Worm (Caenorhabditis elegans): ENCODE results near the gene T04H1.5.

Gene T04H1.5

ce11 chrV:12235502-12235901, 15.6 kb upstream of the T04H1.5 start:
- peak; percentile 29 for TF ChIP-seq egl-5 (tag; optimal IDR thresholded peaks at IDR 0.05)
- TF ChIP-seq nfya-1 (tag; optimal IDR thresholded peaks at IDR 0.05; ENCODE audit: insufficient read depth) = peak; percentile 45
- TF ChIP-seq eor-1 (tag; optimal IDR thresholded peaks at IDR 0.05) = no peak
- peak; percentile 9 for TF ChIP-seq lin-39 (tag; optimal IDR thresholded peaks at IDR 0.05)

DNA sequence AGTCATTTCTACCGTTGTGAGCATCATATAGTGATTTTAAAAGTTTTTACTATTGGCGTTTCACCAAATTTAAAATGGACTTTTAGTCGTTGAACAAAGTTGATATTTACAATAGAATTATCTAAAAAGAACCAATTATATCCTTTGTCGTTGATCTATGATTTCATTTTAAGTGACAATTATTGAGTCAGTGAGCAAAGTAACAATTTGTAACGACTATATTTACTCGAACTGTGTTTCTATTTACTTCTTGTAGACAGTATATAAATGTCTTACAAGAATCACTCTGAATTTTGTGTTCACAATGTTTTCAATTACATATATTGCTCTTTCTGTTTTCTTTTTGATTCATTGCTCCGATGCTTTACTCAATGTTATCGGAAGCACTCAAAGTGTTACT, 10.0 kb upstream of the T04H1.5 start, which contains the start of gene ttr-22:
TSS of gene ttr-22 (plus strand) at position 301 of the 400 bp plus-strand sequence.
- TF ChIP-seq nhr-43 (tag; optimal IDR thresholded peaks at IDR 0.05; ENCODE audit: poor library complexity, severe bottlenecking) = no peak
- TF ChIP-seq elt-3 (tag; optimal IDR thresholded peaks at IDR 0.05) = no peak
- TF ChIP-seq nhr-77 (tag; optimal IDR thresholded peaks at IDR 0.05) = no peak
- no peak for TF ChIP-seq egl-5 (tag; optimal IDR thresholded peaks at IDR 0.05)
- TF ChIP-seq elt-2 (tag; optimal IDR thresholded peaks at IDR 0.05) = no peak
- TF ChIP-seq ceh-9 (tag; optimal IDR thresholded peaks at IDR 0.05) = no peak
- TF ChIP-seq pqm-1 (tag; optimal IDR thresholded peaks at IDR 0.05) = no peak
- TF ChIP-seq ceh-16 (tag; optimal IDR thresholded peaks at IDR 0.05) = no peak
- no peak for TF ChIP-seq nhr-28 (tag; optimal IDR thresholded peaks at IDR 0.05)
- no peak for TF ChIP-seq fos-1 (tag; optimal IDR thresholded peaks at IDR 0.05)
- no peak for TF ChIP-seq ZK546.5 (tag; optimal IDR thresholded peaks at IDR 0.05)
- no peak for TF ChIP-seq jun-1 (tag; optimal IDR thresholded peaks at IDR 0.05)
- no peak for TF ChIP-seq mml-1 (tag; optimal IDR thresholded peaks at IDR 0.05)
- TF ChIP-seq unc-39 (tag; optimal IDR thresholded peaks at IDR 0.05) = no peak
- no peak for TF ChIP-seq R02D3.7 (tag; optimal IDR thresholded peaks at IDR 0.05)

DNA sequence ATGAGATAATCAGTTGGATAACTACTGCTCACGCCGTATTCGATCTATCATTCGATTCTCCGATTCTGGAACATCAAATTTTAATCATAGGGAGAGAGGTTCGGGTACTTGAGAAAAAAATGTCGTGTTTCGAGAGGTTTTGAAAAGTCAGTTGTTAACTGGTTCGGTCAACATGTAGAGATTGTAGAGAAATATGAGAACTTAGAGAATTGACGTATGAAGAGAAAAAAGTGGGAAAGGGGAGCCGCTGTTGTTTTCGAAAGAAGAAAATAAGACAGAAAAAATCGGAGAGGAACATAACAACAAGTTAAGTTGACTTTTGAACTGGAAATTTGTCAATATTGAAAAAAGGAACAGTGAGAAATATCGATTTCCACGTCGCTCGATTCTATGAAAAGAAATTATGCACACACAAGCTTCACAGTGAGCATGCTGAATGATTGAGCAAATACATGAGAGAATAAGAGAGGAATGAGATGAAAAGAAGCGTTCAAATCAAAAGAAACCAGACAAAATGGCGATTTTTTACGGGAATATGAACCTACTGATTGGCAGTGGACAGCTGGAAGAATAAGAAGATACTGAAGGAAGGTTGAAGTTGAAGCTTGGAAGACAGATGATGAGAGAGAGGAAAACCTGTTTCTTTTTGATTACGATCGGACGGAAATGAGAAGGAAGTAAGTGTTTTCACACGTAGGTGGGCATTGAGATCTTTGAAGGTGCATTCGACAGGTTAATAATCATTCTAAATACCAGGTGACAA, 6.0 kb upstream of the T04H1.5 start, which contains the start of the genes T04H1.13, slfl-5 and rad-50:
TSS of gene T04H1.13 (minus strand) at position 51 of the 763 bp plus-strand sequence.
TSS of gene slfl-5 (minus strand) at position 65 of the 763 bp plus-strand sequence.
TSS of gene rad-50 (plus strand) at position 667 of the 763 bp plus-strand sequence.
- no peak for TF ChIP-seq elt-2 (tag; optimal IDR thresholded peaks at IDR 0.05)
- TF ChIP-seq zag-1 (tag; optimal IDR thresholded peaks at IDR 0.05) = no peak
- TF ChIP-seq snpc-4 (tag; optimal IDR thresholded peaks at IDR 0.05) = peak; percentile 9
- peak; percentile 20 for TF ChIP-seq nhr-23 (tag; optimal IDR thresholded peaks at IDR 0.05)
- no peak for TF ChIP-seq nhr-28 (tag; optimal IDR thresholded peaks at IDR 0.05)
- no peak for TF ChIP-seq jun-1 (tag; optimal IDR thresholded peaks at IDR 0.05)
- peak; percentile 96 for TF ChIP-seq pha-4 (tag; optimal IDR thresholded peaks at IDR 0.05)
- no peak for TF ChIP-seq hmg-11 (tag; optimal IDR thresholded peaks at IDR 0.05)

ce11 chrV:12245777-12246452, 5.2 kb upstream of the T04H1.5 start:
- TF ChIP-seq elt-2 (tag; optimal IDR thresholded peaks at IDR 0.05) = peak; percentile 63
- peak; percentile 19 for TF ChIP-seq lin-15B (tag; optimal IDR thresholded peaks at IDR 0.05)
- TF ChIP-seq sea-2 (GFP tag; optimal IDR thresholded peaks at IDR 0.05) = no peak
- no peak for TF ChIP-seq elt-1 (tag; optimal IDR thresholded peaks at IDR 0.05)
- no peak for TF ChIP-seq hmg-11 (tag; optimal IDR thresholded peaks at IDR 0.05)
- TF ChIP-seq pha-4 (tag; optimal IDR thresholded peaks at IDR 0.05) = peak; percentile 23
- no peak for TF ChIP-seq nhr-237 (tag; optimal IDR thresholded peaks at IDR 0.05)
- no peak for TF ChIP-seq elt-3 (tag; optimal IDR thresholded peaks at IDR 0.05)
- no peak for TF ChIP-seq lin-39 (tag; optimal IDR thresholded peaks at IDR 0.05)
- TF ChIP-seq lsy-12 (tag; optimal IDR thresholded peaks at IDR 0.05) = no peak
- no peak for TF ChIP-seq ceh-16 (tag; optimal IDR thresholded peaks at IDR 0.05)

- TF ChIP-seq nhr-77 (tag; optimal IDR thresholded peaks at IDR 0.05) (no peak), nhr-237 (tag; optimal IDR thresholded peaks at IDR 0.05) (no peak), zag-1 (tag; optimal IDR thresholded peaks at IDR 0.05) (no peak), pha-4 (tag; optimal IDR thresholded peaks at IDR 0.05) (no peak), nhr-28 (tag; optimal IDR thresholded peaks at IDR 0.05) (no peak), snpc-4 (tag; optimal IDR thresholded peaks at IDR 0.05) (no peak), egl-27 (tag; optimal IDR thresholded peaks at IDR 0.05) (no peak), lin-39 (tag; optimal IDR thresholded peaks at IDR 0.05) (no peak), nhr-23 (tag; optimal IDR thresholded peaks at IDR 0.05) (no peak), aly-2 (tag; optimal IDR thresholded peaks at IDR 0.05) (no peak), nhr-43 (tag; optimal IDR thresholded peaks at IDR 0.05; ENCODE audit: poor library complexity, severe bottlenecking) (no peak), daf-12 (tag; optimal IDR thresholded peaks at IDR 0.05) (no peak), lsy-12 (tag; optimal IDR thresholded peaks at IDR 0.05) (no peak), elt-1 (tag; optimal IDR thresholded peaks at IDR 0.05) (no peak), nhr-25 (tag; optimal IDR thresholded peaks at IDR 0.05) (no peak), jun-1 (tag; optimal IDR thresholded peaks at IDR 0.05) (no peak), pqm-1 (tag; optimal IDR thresholded peaks at IDR 0.05) (no peak), ama-1 (optimal IDR thresholded peaks at IDR 0.05) (no peak)
These were observed 1.1 kb downstream of the T04H1.5 start, which contains the start of gene lrx-1 for ce11 chrV:12252272-12252671. lrx-1 (plus strand) TSS chrV:12252572.
